Worm (Caenorhabditis elegans): ENCODE results near the gene ekl-5.

ekl-5 gene

DNA sequence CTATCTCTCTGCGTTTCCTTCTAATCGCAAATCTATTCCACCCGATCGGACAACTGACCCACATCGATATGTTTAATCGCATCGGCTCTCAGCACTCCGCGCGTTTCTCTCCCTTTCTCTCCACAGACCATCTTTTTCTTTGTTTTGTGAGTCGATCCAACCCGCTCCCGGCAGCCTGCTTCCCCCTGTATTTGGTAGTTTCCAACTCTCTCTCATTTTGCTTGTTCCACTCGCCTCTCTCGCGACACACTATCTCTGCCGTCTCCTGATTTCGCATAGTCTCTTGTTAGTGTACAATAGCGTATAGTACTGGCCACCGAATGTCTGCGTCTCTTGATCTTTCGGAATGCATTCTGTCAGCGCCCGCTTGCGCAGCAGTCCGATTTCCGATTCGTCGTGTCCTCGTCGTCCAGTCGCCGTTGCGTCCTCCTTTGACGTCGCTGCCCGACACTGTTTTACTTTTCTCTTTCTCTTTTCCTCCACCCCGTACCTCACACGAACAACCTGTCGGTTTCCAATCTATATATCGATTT is 33.7 kb upstream of the ekl-5 start (continued):
- TF ChIP-seq F57A8.1 (GFP tag; optimal IDR thresholded peaks at IDR 0.05) (no peak), egrh-3 (GFP tag; IDR thresholded peaks at IDR 0.05) (no peak), mcd-1 (GFP tag; IDR thresholded peaks at IDR 0.05) (peak; percentile 29), let-607 (tag; optimal IDR thresholded peaks at IDR 0.05) (no peak), rcor-1 (GFP tag; IDR thresholded peaks at IDR 0.05) (peak; percentile 42; the same call in 1 of the 2 replicates), sdz-38 (tag; optimal IDR thresholded peaks at IDR 0.05) (no peak), attf-5 (GFP tag; optimal IDR thresholded peaks at IDR 0.05) (no peak), hmg-1.2 (GFP tag; IDR thresholded peaks at IDR 0.05) (peak; percentile 89), cebp-1 (GFP tag; IDR thresholded peaks at IDR 0.05) (no peak), cebp-1 (tag; optimal IDR thresholded peaks at IDR 0.05) (peak; percentile 56), pbrm-1 (GFP tag; IDR thresholded peaks at IDR 0.05) (no peak), ceh-27 (GFP tag; optimal IDR thresholded peaks at IDR 0.05) (peak; percentile 24), ztf-25 (GFP tag; IDR thresholded peaks at IDR 0.05) (no peak), aptf-3 (GFP tag; IDR thresholded peaks at IDR 0.05) (no peak), nfyb-1 (GFP tag; IDR thresholded peaks at IDR 0.05) (no peak), nhr-80 (tag; optimal IDR thresholded peaks at IDR 0.05) (peak; percentile 56), gei-17 (GFP tag; optimal IDR thresholded peaks at IDR 0.05) (peak; percentile 5), attf-3 (GFP tag; conservative IDR thresholded peaks at IDR 0.05) (no peak), bed-1 (GFP tag; IDR thresholded peaks at IDR 0.05) (no peak)

DNA sequence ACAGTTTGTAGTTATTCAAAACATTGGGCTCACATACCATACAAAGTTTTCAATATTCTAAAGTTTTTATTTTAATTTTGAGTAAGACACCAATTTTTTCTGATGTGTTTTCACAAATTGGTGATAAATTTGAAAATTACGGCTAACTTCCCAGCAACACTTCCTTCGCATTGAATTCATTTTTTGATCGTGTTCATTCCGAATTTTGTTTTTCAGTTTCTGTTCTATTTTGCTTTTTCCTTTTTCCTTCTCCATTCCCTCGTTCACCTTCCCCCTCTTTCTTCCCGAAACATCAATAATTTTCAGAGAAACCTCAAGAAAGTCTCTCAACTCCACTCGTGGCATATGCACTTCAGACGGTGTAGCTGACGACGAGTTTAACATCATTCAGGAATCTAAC is 31.8 kb upstream of the ekl-5 start, which contains the start of gene alg-1:
Gene alg-1 (plus strand): TSS at position 301 of the 400 bp plus-strand sequence.
- TF ChIP-seq ztf-3 (GFP tag; optimal IDR thresholded peaks at IDR 0.05): no peak
- no peak for TF ChIP-seq sea-2 (GFP tag; IDR thresholded peaks at IDR 0.05)
- no peak for TF ChIP-seq akir-1 (GFP tag; optimal IDR thresholded peaks at IDR 0.05)
- no peak for TF ChIP-seq attf-5 (GFP tag; optimal IDR thresholded peaks at IDR 0.05)
- TF ChIP-seq mes-4 (tag; optimal IDR thresholded peaks at IDR 0.05): no peak

DNA sequence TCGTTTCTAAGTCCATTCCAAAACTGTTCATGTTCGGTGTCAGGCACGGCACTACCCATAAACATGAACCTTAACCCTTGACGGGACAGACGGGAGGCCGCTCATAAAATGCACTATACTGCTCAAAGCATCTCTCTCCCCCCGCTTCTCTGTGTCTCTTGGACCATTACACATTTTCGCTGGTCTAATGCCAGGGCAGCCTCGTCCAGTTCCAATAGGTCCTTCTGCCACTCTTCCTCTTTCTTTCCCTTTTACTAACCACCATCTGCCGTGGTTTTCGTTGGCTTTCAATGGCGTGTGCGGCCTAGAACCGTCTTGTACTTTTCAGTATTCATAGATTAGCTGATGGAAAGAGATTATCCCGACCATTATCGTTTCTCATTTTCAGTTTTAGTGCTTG is 31.2 kb upstream of the ekl-5 start:
- TF ChIP-seq F10E7.11 (tag; optimal IDR thresholded peaks at IDR 0.05) (no peak), pbrm-1 (GFP tag; IDR thresholded peaks at IDR 0.05) (0 out of 2 replicates have a peak, but pooled peaks have one; percentile 17), Y95B8A.8 (GFP tag; IDR thresholded peaks at IDR 0.05) (no peak), lag-1 (GFP tag; IDR thresholded peaks at IDR 0.05) (0 out of 2 replicates have a peak, but pooled peaks have one; percentile 33), hmg-1.2 (GFP tag; IDR thresholded peaks at IDR 0.05) (peak; percentile 9; the same call in 1 of the 2 replicates)

DNA sequence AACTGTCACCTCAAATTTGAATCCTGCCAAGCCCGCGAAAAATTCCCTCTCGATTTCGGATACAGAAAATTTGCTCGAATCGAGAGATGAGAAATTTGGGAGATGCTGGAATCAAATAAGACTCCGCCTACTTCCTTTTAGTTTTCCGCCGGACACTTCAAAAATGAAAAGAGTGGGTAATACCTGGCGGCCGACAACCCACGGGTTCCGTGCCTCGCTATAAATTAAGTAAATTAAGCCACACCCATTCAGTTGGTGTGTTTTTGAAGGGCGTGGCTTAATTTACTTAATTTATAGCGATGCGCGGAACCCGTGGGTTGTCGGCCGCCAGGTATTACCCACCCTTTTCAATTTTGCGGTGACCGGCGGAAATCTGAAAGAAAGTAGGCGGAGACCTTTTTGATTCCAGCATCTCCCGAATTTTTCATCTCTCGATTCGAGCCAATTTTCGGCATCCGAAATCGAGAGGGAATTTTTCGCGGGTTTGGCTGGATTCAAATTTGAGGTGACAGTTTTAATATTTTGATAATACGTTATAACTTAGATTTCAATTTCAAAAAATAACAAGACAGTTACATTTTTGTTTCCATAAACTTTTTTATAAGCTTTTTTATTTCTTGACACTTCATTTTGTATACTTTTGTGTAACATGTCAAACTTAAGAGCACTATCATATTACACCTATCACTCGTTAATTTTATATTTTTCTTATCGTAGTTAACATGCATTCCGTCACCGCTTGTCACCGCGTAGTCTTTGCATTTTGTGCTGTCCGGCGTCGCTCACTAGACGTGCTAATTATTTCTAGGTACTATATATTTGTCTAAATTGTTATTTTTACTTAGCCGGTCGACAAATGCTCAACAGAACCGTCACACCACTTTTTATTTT is 30.0 kb upstream of the ekl-5 start:
- TF ChIP-seq F57A8.1 (GFP tag; optimal IDR thresholded peaks at IDR 0.05) (no peak), B0035.1 (tag; optimal IDR thresholded peaks at IDR 0.05) (no peak), K11D2.4 (GFP tag; IDR thresholded peaks at IDR 0.05) (no peak), mel-28 (tag; optimal IDR thresholded peaks at IDR 0.05; ENCODE audit: borderline replicate concordance) (no peak), tbx-9 (tag; optimal IDR thresholded peaks at IDR 0.05; ENCODE audit: borderline replicate concordance) (no peak), lsy-27 (tag; optimal IDR thresholded peaks at IDR 0.05; ENCODE audit: borderline replicate concordance, insufficient read depth) (no peak), ztf-25 (GFP tag; IDR thresholded peaks at IDR 0.05) (0 out of 2 replicates have a peak, but pooled peaks have one; percentile 6), mcd-1 (GFP tag; IDR thresholded peaks at IDR 0.05) (no peak), nhr-80 (tag; optimal IDR thresholded peaks at IDR 0.05) (peak; percentile 72), mes-4 (tag; optimal IDR thresholded peaks at IDR 0.05) (no peak), sdz-38 (tag; optimal IDR thresholded peaks at IDR 0.05) (no peak), akir-1 (GFP tag; optimal IDR thresholded peaks at IDR 0.05) (no peak), xnd-1 (tag; optimal IDR thresholded peaks at IDR 0.05) (no peak), dpff-1 (tag; optimal IDR thresholded peaks at IDR 0.05) (no peak), hmg-1.2 (GFP tag; IDR thresholded peaks at IDR 0.05) (0 out of 2 replicates have a peak, but pooled peaks have one; percentile 18), attf-6 (GFP tag; IDR thresholded peaks at IDR 0.05) (peak; percentile 37; the same call in 1 of the 2 replicates), Y79H2A.3 (GFP tag; conservative IDR thresholded peaks at IDR 0.05) (no peak), cebp-1 (GFP tag; IDR thresholded peaks at IDR 0.05) (no peak), cebp-1 (tag; optimal IDR thresholded peaks at IDR 0.05) (no peak), Y56A3A.18 (GFP tag; IDR thresholded peaks at IDR 0.05) (0 out of 2 replicates have a peak, but pooled peaks have one; percentile 31), repo-1 (tag; optimal IDR thresholded peaks at IDR 0.05) (no peak), snpc-1.3 (tag; optimal IDR thresholded peaks at IDR 0.05; ENCODE audit: insufficient read depth) (no peak), snpc-3.4 (tag; optimal IDR thresholded peaks at IDR 0.05) (peak; percentile 50)

Data from whole organism, young adult.